Fruit fly (Drosophila melanogaster): ENCODE measurements around the gene Nelf-A.
A peak's percentile ranks its signal among the peaks of the same experiment; 100 is the strongest.

Nelf-A gene

dm6 chr3R:21273427-21274038 lies 50.0 kb downstream of the Nelf-A start, which contains the start of gene CG3308 (continued):
- TF ChIP-seq YL-1 (GFP tag; optimal IDR thresholded peaks at IDR 0.05) (peak; percentile 68), CG12942 (GFP tag; optimal IDR thresholded peaks at IDR 0.05) (peak; percentile 15), nerfin-1 (tag; optimal IDR thresholded peaks at IDR 0.05) (no peak), CG8290 (GFP tag; optimal IDR thresholded peaks at IDR 0.05) (no peak), CG8290 (tag; optimal IDR thresholded peaks at IDR 0.05) (peak in 1 of 2 experiments; percentile 71), lab (GFP tag; optimal IDR thresholded peaks at IDR 0.05) (peak; percentile 67), bowl (GFP tag; IDR thresholded peaks at IDR 0.05) (no peak), CG17912 (GFP tag; optimal IDR thresholded peaks at IDR 0.05) (no peak), Mad (GFP tag; optimal IDR thresholded peaks at IDR 0.05) (peak; percentile 1), Optix (GFP tag; IDR thresholded peaks at IDR 0.05) (no peak), CG18476 (GFP tag; optimal IDR thresholded peaks at IDR 0.05) (peak; percentile 24), CG12659 (GFP tag; optimal IDR thresholded peaks at IDR 0.05) (peak; percentile 47), CG11085 (GFP tag; IDR thresholded peaks at IDR 0.05) (0 out of 2 replicates have a peak, but pooled peaks have one; percentile 20), run (tag; optimal IDR thresholded peaks at IDR 0.05) (no peak), row (GFP tag; IDR thresholded peaks at IDR 0.05) (peak; percentile 20; the same call in 1 of the 3 replicates), CG2129 (GFP tag; IDR thresholded peaks at IDR 0.05; ENCODE audit: partially characterized antibody) (peak; percentile 65), CG10267 (tag; optimal IDR thresholded peaks at IDR 0.05) (peak; percentile 97), CG6654 (GFP tag; optimal IDR thresholded peaks at IDR 0.05) (no peak), lbe (GFP tag; optimal IDR thresholded peaks at IDR 0.05) (peak; percentile 50), Kr (GFP tag; optimal IDR thresholded peaks at IDR 0.05) (no peak), CG3281 (GFP tag; optimal IDR thresholded peaks at IDR 0.05) (peak; percentile 14), onecut (GFP tag; IDR thresholded peaks at IDR 0.05) (0 out of 2 replicates have a peak, but pooled peaks have one; percentile 28), Adf1 (GFP tag; IDR thresholded peaks at IDR 0.05) (peak; percentile 30; the same call in 1 of the 2 replicates), sens (GFP tag) (peak; percentile 69), pzg (GFP tag; optimal IDR thresholded peaks at IDR 0.05) (peak; percentile 90), vvl (GFP tag; IDR thresholded peaks at IDR 0.05) (peak; percentile 58), peb (GFP tag; IDR thresholded peaks at IDR 0.05) (0 out of 2 replicates have a peak, but pooled peaks have one; percentile 8), Pdp1 (GFP tag; optimal IDR thresholded peaks at IDR 0.05) (peak in 1 of 2 experiments; percentile 95), CG11247 (GFP tag; IDR thresholded peaks at IDR 0.05) (peak; percentile 59; the same call in 1 of the 2 replicates), CG34422 (GFP tag; IDR thresholded peaks at IDR 0.05) (peak; percentile 39; the same call in 2 of the 3 replicates), pum (GFP tag; optimal IDR thresholded peaks at IDR 0.05) (peak; percentile 24), kay (GFP tag; optimal IDR thresholded peaks at IDR 0.05) (peak; percentile 36), CG7786 (GFP tag; optimal IDR thresholded peaks at IDR 0.05) (peak; percentile 2), slp2 (GFP tag; optimal IDR thresholded peaks at IDR 0.05) (no peak), mirr (GFP tag; optimal IDR thresholded peaks at IDR 0.05) (no peak), Doc2 (GFP tag; IDR thresholded peaks at IDR 0.05) (no peak), sim (GFP tag; IDR thresholded peaks at IDR 0.05) (no peak), lilli (GFP tag; optimal IDR thresholded peaks at IDR 0.05) (peak; percentile 56), Hr51 (GFP tag; optimal IDR thresholded peaks at IDR 0.05) (peak in 1 of 2 experiments; percentile 10), HLH54F (GFP tag; optimal IDR thresholded peaks at IDR 0.05) (peak; percentile 50), abd-A (tag; optimal IDR thresholded peaks at IDR 0.05) (peak; percentile 4), MESR4 (GFP tag; optimal IDR thresholded peaks at IDR 0.05) (peak; percentile 76), BEAF-32 (GFP tag; optimal IDR thresholded peaks at IDR 0.05) (peak; percentile 87), jumu (GFP tag; optimal IDR thresholded peaks at IDR 0.05) (peak; percentile 15), CG8388 (GFP tag; optimal IDR thresholded peaks at IDR 0.05) (no peak), Scr (GFP tag; IDR thresholded peaks at IDR 0.05; ENCODE audit: partially characterized antibody) (peak; percentile 82), CG12104 (GFP tag; optimal IDR thresholded peaks at IDR 0.05) (no peak), CG34376 (GFP tag; optimal IDR thresholded peaks at IDR 0.05) (peak; percentile 63), Gsc (GFP tag; IDR thresholded peaks at IDR 0.05) (no peak), CG15601 (tag; optimal IDR thresholded peaks at IDR 0.05) (peak; percentile 16)
